Fruit fly (Drosophila melanogaster): ENCODE measurements around the gene CG17186.

CG17186 gene

dm6 chr3R:19847591-19848256 lies 29.6 kb downstream of the CG17186 start (continued):
- peak; percentile 55 for TF ChIP-seq gcm (GFP tag; optimal IDR thresholded peaks at IDR 0.05)
- TF ChIP-seq CG16813 (GFP tag; IDR thresholded peaks at IDR 0.05; ENCODE audit: partially characterized antibody) = no peak
- no peak for TF ChIP-seq hbn (GFP tag; IDR thresholded peaks at IDR 0.05; ENCODE audit: partially characterized antibody)
- no peak for TF ChIP-seq dysf (GFP tag; IDR thresholded peaks at IDR 0.05)
- TF ChIP-seq CG18619 (GFP tag; optimal IDR thresholded peaks at IDR 0.05) = peak; percentile 4
- TF ChIP-seq cwo (GFP tag; optimal IDR thresholded peaks at IDR 0.05) = peak; percentile 18
- peak; percentile 51; the same call in 1 of the 3 replicates for TF ChIP-seq CG34422 (GFP tag; IDR thresholded peaks at IDR 0.05)
- no peak for TF ChIP-seq GATAe (GFP tag; conservative IDR thresholded peaks at IDR 0.05)
- TF ChIP-seq CG10267 (tag; optimal IDR thresholded peaks at IDR 0.05) = no peak
- peak; percentile 65 for TF ChIP-seq CG7987 (GFP tag; optimal IDR thresholded peaks at IDR 0.05)
- TF ChIP-seq CG9215 (GFP tag; IDR thresholded peaks at IDR 0.05) = no peak
- no peak for TF ChIP-seq C15 (GFP tag; IDR thresholded peaks at IDR 0.05)
- TF ChIP-seq Hand (GFP tag; optimal IDR thresholded peaks at IDR 0.05) = no peak
- TF ChIP-seq Abd-B (GFP tag; optimal IDR thresholded peaks at IDR 0.05) = no peak
- no peak; the same call in 1 of the 2 replicates for TF ChIP-seq CG10366 (GFP tag; IDR thresholded peaks at IDR 0.05)
- TF ChIP-seq Trl (optimal IDR thresholded peaks at IDR 0.05) = no peak
- no peak for TF ChIP-seq Trl (GFP tag; optimal IDR thresholded peaks at IDR 0.05)
- no peak for TF ChIP-seq Max (GFP tag; optimal IDR thresholded peaks at IDR 0.05)
- no peak for TF ChIP-seq Taf1 (GFP tag; IDR thresholded peaks at IDR 0.05)
- no peak for TF ChIP-seq CG1792 (GFP tag; optimal IDR thresholded peaks at IDR 0.05)
- no peak for TF ChIP-seq Stat92E (GFP tag; optimal IDR thresholded peaks at IDR 0.05)
- TF ChIP-seq Nf-YA (GFP tag; IDR thresholded peaks at IDR 0.05) = peak; percentile 42
- TF ChIP-seq Camta (GFP tag; optimal IDR thresholded peaks at IDR 0.05) = no peak
- TF ChIP-seq lola (GFP tag; optimal IDR thresholded peaks at IDR 0.05) = peak in 1 of 3 experiments; percentile 36
- TF ChIP-seq Hr51 (GFP tag; optimal IDR thresholded peaks at IDR 0.05) = no peak
- no peak for TF ChIP-seq dpn (GFP tag; optimal IDR thresholded peaks at IDR 0.05)
- no peak for TF ChIP-seq tgo (GFP tag; IDR thresholded peaks at IDR 0.05)
- no peak for TF ChIP-seq CG10321 (GFP tag; IDR thresholded peaks at IDR 0.05)
- TF ChIP-seq hth (optimal IDR thresholded peaks at IDR 0.05) = no peak
- TF ChIP-seq gfzf (GFP tag; optimal IDR thresholded peaks at IDR 0.05) = no peak
- TF ChIP-seq her (GFP tag; optimal IDR thresholded peaks at IDR 0.05) = no peak
- no peak for TF ChIP-seq Ptx1 (GFP tag; IDR thresholded peaks at IDR 0.05)
- TF ChIP-seq CG3163 (GFP tag; optimal IDR thresholded peaks at IDR 0.05) = peak; percentile 19
- peak; percentile 59 for TF ChIP-seq CG3407 (GFP tag; optimal IDR thresholded peaks at IDR 0.05)
- TF ChIP-seq CG31388 (GFP tag; optimal IDR thresholded peaks at IDR 0.05) = no peak
- TF ChIP-seq CG33213 (GFP tag; optimal IDR thresholded peaks at IDR 0.05) = no peak
- TF ChIP-seq Fer2 (tag; optimal IDR thresholded peaks at IDR 0.05) = no peak
- peak; percentile 90 for TF ChIP-seq onecut (GFP tag; IDR thresholded peaks at IDR 0.05)
- peak; percentile 25 for TF ChIP-seq gcm2 (GFP tag; optimal IDR thresholded peaks at IDR 0.05)
- TF ChIP-seq Mes4 (GFP tag; optimal IDR thresholded peaks at IDR 0.05) = peak; percentile 31
- no peak for TF ChIP-seq croc (GFP tag; conservative IDR thresholded peaks at IDR 0.05)
- TF ChIP-seq Spps (tag; optimal IDR thresholded peaks at IDR 0.05) = no peak
- TF ChIP-seq az2 (GFP tag; optimal IDR thresholded peaks at IDR 0.05) = no peak
- peak; percentile 9 for TF ChIP-seq Atf-2 (GFP tag; optimal IDR thresholded peaks at IDR 0.05)
- TF ChIP-seq so (GFP tag; IDR thresholded peaks at IDR 0.05) = peak; percentile 48; the same call in 1 of the 3 replicates
- TF ChIP-seq Vsx1 (GFP tag; optimal IDR thresholded peaks at IDR 0.05) = peak; percentile 60
- no peak for TF ChIP-seq bowl (GFP tag; IDR thresholded peaks at IDR 0.05)
- no peak for TF ChIP-seq ase (GFP tag; IDR thresholded peaks at IDR 0.05)
- no peak for TF ChIP-seq CG34224 (GFP tag; IDR thresholded peaks at IDR 0.05; ENCODE audit: partially characterized antibody)
- no peak for TF ChIP-seq CG18476 (GFP tag; optimal IDR thresholded peaks at IDR 0.05)

Data from whole organism, embryonic.